Fruit fly (Drosophila melanogaster) whole organism, larva: ENCODE results near the gene msd1.

Experiments used
- noc ChIP-seq: fragments of 200-800 bp; sonication (Bioruptor generic); optimal IDR thresholded peaks from 3 replicates; lab custom pipeline; 2019; ENCODE audit warnings: missing biosample characterization, mild to moderate bottlenecking, missing genetic modification characterization, moderate library complexity

The msd1 gene

DNA sequence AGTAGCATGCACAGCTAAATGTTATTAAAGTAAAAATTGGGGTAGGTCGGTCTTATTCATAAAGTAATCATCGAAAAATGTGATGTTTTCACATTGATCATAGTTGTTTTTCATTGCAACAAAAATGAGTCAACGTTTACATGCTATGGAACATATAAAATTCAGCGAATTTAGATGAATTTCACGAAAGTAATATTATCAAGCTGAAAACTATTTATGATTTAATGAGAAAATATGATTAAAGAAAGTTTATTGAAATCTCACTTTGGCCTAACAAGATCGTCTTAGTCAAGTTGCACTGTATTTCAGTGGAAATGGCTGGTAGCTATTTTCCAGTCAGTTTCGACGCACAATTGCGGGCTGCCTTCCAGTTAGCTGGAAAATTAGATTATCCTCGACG is 17.4 kb downstream of the msd1 start:
- TF ChIP-seq noc (tag; lab: Kevin White, UChicago) = no peak

DNA sequence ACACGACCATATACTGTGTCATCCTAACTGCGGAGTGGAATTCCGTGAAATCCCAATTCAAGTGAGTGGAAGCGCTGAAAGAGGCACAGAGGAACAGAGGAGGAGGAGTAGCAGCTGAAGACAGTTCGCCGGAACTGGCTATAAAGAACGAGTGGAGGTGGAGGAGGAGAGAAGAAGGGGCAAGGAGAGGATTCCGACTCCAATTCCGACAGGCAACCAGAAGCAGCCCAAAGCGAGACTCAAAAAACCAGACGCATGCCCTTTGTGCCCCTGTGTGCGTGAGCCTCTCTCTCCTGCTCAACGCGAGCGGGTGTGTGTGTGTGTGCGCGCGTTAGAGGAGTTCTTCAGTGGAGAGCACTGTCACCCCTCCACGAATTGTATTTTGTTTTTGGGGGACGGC is 17.9 kb downstream of the msd1 start:
- no peak for TF ChIP-seq noc (tag; lab: Kevin White, UChicago)

dm6 chr3L:1349942-1350923 is 18.7 kb downstream of the msd1 start:
- TF ChIP-seq noc (tag; lab: Kevin White, UChicago) = peak; percentile 21

DNA sequence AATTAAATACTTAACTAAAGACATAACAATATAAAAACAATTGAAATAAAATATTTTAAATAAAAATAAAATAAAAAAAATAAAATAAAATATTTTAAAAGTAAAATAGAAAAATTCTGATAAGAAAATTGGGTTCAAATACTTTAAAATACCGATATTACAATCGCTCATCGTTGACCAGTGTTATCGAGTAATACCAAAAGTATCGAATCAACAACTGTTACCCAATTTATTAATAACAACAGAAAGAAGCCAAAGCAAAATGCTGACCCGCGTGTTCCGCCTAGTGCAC is 19.3 kb downstream of the msd1 start, which contains the start of gene CG9166:
Gene CG9166, plus strand, starts transcription at position 193 of the 292 bp plus-strand sequence.
- no peak for TF ChIP-seq noc (tag; lab: Kevin White, UChicago)

dm6 chr3L:1352065-1352464 is 20.5 kb downstream of the msd1 start:
- TF ChIP-seq noc (tag; lab: Kevin White, UChicago) = no peak

DNA sequence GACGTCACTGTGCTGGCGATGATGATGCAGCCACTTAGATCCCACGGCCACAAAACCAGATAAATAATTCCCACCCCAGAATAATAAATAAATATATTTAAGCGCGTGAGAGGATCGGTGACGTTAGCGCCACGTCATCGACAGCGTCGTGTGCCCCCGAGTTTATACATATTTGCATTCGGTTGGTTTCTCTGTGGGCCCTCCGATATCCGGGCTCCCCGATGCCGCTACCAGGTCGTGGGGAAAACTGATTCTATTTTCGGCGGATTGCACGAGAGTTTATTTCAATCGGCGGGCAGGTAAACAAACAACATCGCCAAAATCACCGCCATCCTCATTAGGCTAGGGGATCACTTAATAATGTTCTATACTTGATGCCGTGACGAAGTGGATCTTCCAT is 22.7 kb downstream of the msd1 start:
- TF ChIP-seq noc (tag; lab: Kevin White, UChicago) = no peak

DNA sequence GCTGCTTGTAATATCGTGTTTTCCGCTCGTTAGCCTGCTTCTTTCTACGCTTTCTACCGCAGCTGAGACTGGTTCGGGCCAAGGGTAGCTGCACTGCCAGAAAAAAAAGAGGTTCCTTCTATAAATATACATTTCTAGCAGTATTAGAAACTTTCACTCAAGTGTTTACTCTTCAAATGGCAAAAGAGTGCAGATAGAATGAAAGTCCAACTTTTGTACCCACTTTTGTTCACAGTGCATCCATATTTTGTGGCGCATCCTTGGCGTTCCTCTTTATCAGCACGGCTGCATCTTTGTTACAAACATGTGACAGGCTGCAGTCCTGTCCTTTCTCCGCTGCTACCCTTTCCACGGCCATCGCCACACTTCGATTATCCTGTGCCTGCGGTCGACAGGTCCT is 26.8 kb downstream of the msd1 start:
- no peak for TF ChIP-seq noc (tag; lab: Kevin White, UChicago)

dm6 chr3L:1364368-1364767 is 32.8 kb downstream of the msd1 start:
- TF ChIP-seq noc (tag; lab: Kevin White, UChicago) = no peak

DNA sequence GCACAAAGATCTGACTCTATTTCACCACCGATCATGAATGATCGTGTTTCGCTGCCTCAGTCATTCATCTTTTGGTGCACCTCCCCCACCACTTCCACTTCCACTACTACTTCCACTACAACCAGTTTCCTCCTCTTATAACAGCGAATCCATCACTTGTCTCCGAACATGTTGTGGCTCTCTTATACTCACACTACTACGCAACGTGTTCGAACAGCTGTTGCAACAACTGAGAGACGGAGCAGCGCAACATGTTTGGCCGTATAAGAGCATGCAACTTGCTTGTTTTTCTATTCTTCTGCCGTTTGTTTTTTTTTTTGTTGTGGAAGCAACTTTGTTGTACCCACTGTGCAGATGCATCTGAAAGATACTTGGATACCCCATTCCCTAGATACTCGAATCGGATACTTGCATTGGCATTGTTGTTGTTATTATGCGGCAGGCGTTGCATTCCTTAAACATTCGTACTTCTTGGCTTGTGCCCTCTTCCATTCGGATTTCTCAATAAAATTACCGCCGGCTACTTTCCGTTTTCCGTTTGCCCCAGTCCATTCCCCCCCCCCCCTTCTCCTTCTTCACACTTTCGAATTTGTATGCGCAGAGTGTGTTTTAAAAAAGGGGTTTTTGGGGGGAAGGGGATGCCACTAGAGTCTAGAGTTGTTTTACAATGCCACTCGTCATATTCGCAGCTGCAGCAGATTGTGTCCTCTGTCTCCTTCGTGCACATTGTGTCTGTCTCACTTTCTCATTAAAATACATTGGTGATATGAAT is 35.5 kb downstream of the msd1 start:
- TF ChIP-seq noc (tag; lab: Kevin White, UChicago) = no peak

DNA sequence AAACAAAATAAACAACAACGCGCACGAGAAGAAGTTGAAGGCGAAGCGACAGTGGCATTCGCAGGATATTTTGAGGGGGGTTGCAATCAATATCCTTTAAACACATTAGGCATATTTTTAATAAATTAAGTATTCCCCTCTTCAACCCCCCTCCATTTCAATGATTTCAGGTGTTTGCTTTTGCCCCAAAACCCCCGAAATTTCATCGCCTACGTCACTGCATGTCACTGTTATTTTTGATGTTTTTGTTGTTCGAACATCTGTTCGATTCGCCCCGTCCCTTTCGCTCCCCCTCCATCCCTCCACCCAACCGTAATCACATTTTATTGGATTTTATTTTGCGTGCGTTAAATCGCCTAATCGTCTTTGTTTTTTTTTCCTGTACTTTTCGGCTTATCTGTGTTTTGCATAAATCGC is 36.7 kb downstream of the msd1 start:
- TF ChIP-seq noc (tag; lab: Kevin White, UChicago) = peak; percentile 37

- no peak for TF ChIP-seq noc (tag; lab: Kevin White, UChicago)
These were observed 38.6 kb downstream of the msd1 start, which contains the start of gene ru for dm6 chr3L:1370099-1370678. TSS of gene ru (plus strand) at chr3L:1370628.

- TF ChIP-seq noc (tag; lab: Kevin White, UChicago) = no peak
These were observed 39.4 kb downstream of the msd1 start for dm6 chr3L:1370939-1371338.

dm6 chr3L:1374438-1375133 is 43.0 kb downstream of the msd1 start:
- no peak for TF ChIP-seq noc (tag; lab: Kevin White, UChicago)

- no peak for TF ChIP-seq noc (tag; lab: Kevin White, UChicago)
These were observed 44.6 kb downstream of the msd1 start for dm6 chr3L:1376014-1376745.
